Worm (Caenorhabditis elegans) whole organism, L2 larva: Measurements from ENCODE around the gene T05B11.4.
A peak's percentile ranks its signal among the peaks of the same experiment; 100 is the strongest.

ENCODE experiments used
- C34F6.9 ChIP-seq: fragments of 150-350 bp; optimal IDR thresholded peaks from 2 replicates; lab custom pipeline; 2014; ENCODE audit warnings: missing biosample characterization, missing genetic modification characterization
- F13H6.1 ChIP-seq: sonication (generic microtip); optimal IDR thresholded peaks from 2 replicates; lab custom pipeline; 2016; ENCODE audit warnings: missing genetic modification characterization, missing compliant biosample characterization
- R02D3.7 ChIP-seq: fragments of 150-350 bp; optimal IDR thresholded peaks from 2 replicates; lab custom pipeline; 2014; ENCODE audit warnings: missing biosample characterization, missing genetic modification characterization
- ZK546.5 ChIP-seq: sonication (generic microtip); optimal IDR thresholded peaks from 2 replicates; lab custom pipeline; 2017; ENCODE audit warnings: missing biosample characterization, missing genetic modification characterization
- aly-2 ChIP-seq: fragments of 150-350 bp; optimal IDR thresholded peaks from 2 replicates; lab custom pipeline; 2014; ENCODE audit warnings: missing biosample characterization, missing genetic modification characterization
- blmp-1 ChIP-seq: sonication (generic microtip); optimal IDR thresholded peaks from 2 replicates; lab custom pipeline; 2017; ENCODE audit warnings: missing genetic modification characterization, mild to moderate bottlenecking, missing compliant biosample characterization, antibody characterized with exemption, moderate library complexity; ENCODE audit not compliant: insufficient read depth
- crh-2 ChIP-seq: sonication (generic microtip); optimal IDR thresholded peaks from 2 replicates; lab custom pipeline; 2017; ENCODE audit warnings: missing biosample characterization, missing genetic modification characterization
- dmd-4 ChIP-seq: sonication (generic microtip); optimal IDR thresholded peaks from 2 replicates; lab custom pipeline; 2017; ENCODE audit warnings: missing biosample characterization, missing genetic modification characterization
- egl-27 ChIP-seq: sonication (generic microtip); optimal IDR thresholded peaks from 3 replicates; lab custom pipeline; 2017; ENCODE audit warnings: missing biosample characterization, missing genetic modification reagents, missing genetic modification characterization
- elt-3 ChIP-seq: sonication (generic microtip); optimal IDR thresholded peaks from 2 replicates; lab custom pipeline; 2017; ENCODE audit warnings: missing biosample characterization, missing genetic modification characterization
- fos-1 ChIP-seq: fragments of 150-350 bp; optimal IDR thresholded peaks from 2 replicates; lab custom pipeline; 2014; ENCODE audit warnings: missing biosample characterization, missing genetic modification characterization
- lin-11 ChIP-seq: fragments of 150-350 bp; sonication (generic microtip); optimal IDR thresholded peaks from 2 replicates; lab custom pipeline; 2014; ENCODE audit warnings: missing biosample characterization, missing genetic modification characterization, inconsistent platforms, mixed read lengths
- lin-39 ChIP-seq: fragments of 150-350 bp; optimal IDR thresholded peaks from 2 replicates; lab custom pipeline; 2014; ENCODE audit warnings: missing biosample characterization, missing genetic modification reagents, missing genetic modification characterization
- lsy-2 ChIP-seq, 2 experiments: fragments of 150-350 bp in 1 of 2; sonication (generic microtip) in 1 of 2; optimal IDR thresholded peaks; 2 replicates each; lab custom pipeline; 2014 to 2017; ENCODE audit warnings: missing biosample characterization in 2 of 2, missing genetic modification characterization in 2 of 2
- mbf-1 ChIP-seq: sonication (generic microtip); optimal IDR thresholded peaks from 2 replicates; lab custom pipeline; 2017; ENCODE audit warnings: missing biosample characterization, missing genetic modification characterization
- nhr-10 ChIP-seq: sonication (generic microtip); optimal IDR thresholded peaks from 2 replicates; lab custom pipeline; 2017; ENCODE audit warnings: missing biosample characterization, missing genetic modification characterization
- nhr-11 ChIP-seq: fragments of 150-350 bp; optimal IDR thresholded peaks from 2 replicates; lab custom pipeline; 2014; ENCODE audit warnings: missing biosample characterization, missing genetic modification characterization
- nhr-12 ChIP-seq: fragments of 150-350 bp; optimal IDR thresholded peaks from 2 replicates; lab custom pipeline; 2014; ENCODE audit warnings: missing biosample characterization, missing genetic modification characterization
- nhr-129 ChIP-seq: fragments of 150-350 bp; optimal IDR thresholded peaks from 2 replicates; lab custom pipeline; 2014; ENCODE audit warnings: missing biosample characterization, missing genetic modification characterization
- nhr-21 ChIP-seq: fragments of 150-350 bp; optimal IDR thresholded peaks from 2 replicates; lab custom pipeline; 2014; ENCODE audit warnings: missing biosample characterization, missing genetic modification characterization
- nhr-23 ChIP-seq: fragments of 150-350 bp; optimal IDR thresholded peaks from 2 replicates; lab custom pipeline; 2014; ENCODE audit warnings: missing biosample characterization, missing genetic modification reagents, missing genetic modification characterization
- nhr-237 ChIP-seq: fragments of 150-350 bp; optimal IDR thresholded peaks from 2 replicates; lab custom pipeline; 2014; ENCODE audit warnings: missing biosample characterization, missing genetic modification characterization
- nhr-25 ChIP-seq: fragments of 150-350 bp; sonication (generic microtip); optimal IDR thresholded peaks from 3 replicates; lab custom pipeline; 2014; ENCODE audit warnings: missing biosample characterization, missing genetic modification characterization
- nhr-77 ChIP-seq: fragments of 150-350 bp; optimal IDR thresholded peaks from 2 replicates; lab custom pipeline; 2014; ENCODE audit warnings: missing biosample characterization, missing genetic modification characterization
- peb-1 ChIP-seq: fragments of 150-350 bp; optimal IDR thresholded peaks from 2 replicates; lab custom pipeline; 2014; ENCODE audit warnings: missing biosample characterization, missing genetic modification characterization
- sem-4 ChIP-seq: fragments of 150-350 bp; optimal IDR thresholded peaks from 2 replicates; lab custom pipeline; 2014; ENCODE audit warnings: missing biosample characterization, missing genetic modification reagents, missing genetic modification characterization
- sma-3 ChIP-seq: sonication (generic microtip); optimal IDR thresholded peaks from 2 replicates; lab custom pipeline; 2016; ENCODE audit warnings: missing genetic modification reagents, missing genetic modification characterization, missing compliant biosample characterization
- sma-9 ChIP-seq, 2 experiments: fragments of 150-350 bp in 1 of 2; sonication (generic microtip) in 1 of 2; optimal IDR thresholded peaks; 2 replicates each; lab custom pipeline; 2014 to 2016; ENCODE audit warnings: missing genetic modification characterization in 2 of 2, mild to moderate bottlenecking in 1 of 2, missing biosample characterization in 1 of 2, missing compliant biosample characterization in 1 of 2, missing genetic modification reagents in 1 of 2, moderate library complexity in 1 of 2
- snpc-4 ChIP-seq: fragments of 150-350 bp; optimal IDR thresholded peaks from 2 replicates; lab custom pipeline; 2014; ENCODE audit warnings: missing biosample characterization, missing genetic modification characterization
- unc-39 ChIP-seq: fragments of 150-350 bp; optimal IDR thresholded peaks from 2 replicates; lab custom pipeline; 2014; ENCODE audit warnings: missing biosample characterization, missing genetic modification characterization
- unc-62 ChIP-seq: fragments of 150-350 bp; optimal IDR thresholded peaks from 2 replicates; lab custom pipeline; 2014; ENCODE audit warnings: missing biosample characterization, missing genetic modification reagents, missing genetic modification characterization
- zag-1 ChIP-seq: fragments of 150-350 bp; optimal IDR thresholded peaks from 2 replicates; lab custom pipeline; 2014; ENCODE audit warnings: missing biosample characterization, missing genetic modification characterization
- ztf-1 ChIP-seq: fragments of 200-800 bp; sonication (Bioruptor generic); conservative IDR thresholded peaks from 2 replicates; pipeline ENCODE4 v1.3.6; 2022; ENCODE audit warnings: missing genetic modification characterization, missing compliant biosample characterization
- ztf-11 ChIP-seq: sonication (generic microtip); optimal IDR thresholded peaks from 2 replicates; lab custom pipeline; 2017; ENCODE audit warnings: missing biosample characterization, missing genetic modification characterization
- ztf-4 ChIP-seq: fragments of 150-350 bp; optimal IDR thresholded peaks from 2 replicates; lab custom pipeline; 2014; ENCODE audit warnings: missing biosample characterization, missing genetic modification characterization

The T05B11.4 gene

DNA sequence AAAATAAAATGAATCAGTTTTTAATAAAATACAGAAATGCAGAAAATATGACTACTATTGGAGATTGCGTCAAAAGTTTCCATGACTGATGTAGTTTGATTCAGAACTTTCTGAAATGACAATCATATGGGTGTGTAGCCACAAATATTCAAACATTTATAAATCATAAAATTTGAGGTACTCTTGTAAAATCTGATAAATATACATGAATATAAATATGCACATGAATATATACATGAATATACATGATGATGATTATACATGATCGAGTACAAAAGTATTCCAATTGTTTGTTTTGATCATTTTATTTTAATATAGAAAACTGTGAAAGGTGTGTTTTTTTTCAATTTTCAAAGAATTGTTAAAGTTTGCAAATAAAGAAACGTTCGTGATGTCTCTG, at the start of gene T05B11.4:
T05B11.4 (minus strand) TSS at position 101 of the 400 bp plus-strand sequence.
- TF ChIP-seq sem-4 (tag; lab: Kevin White, UChicago): no peak
- TF ChIP-seq nhr-23 (tag; lab: Kevin White, UChicago): no peak
- TF ChIP-seq aly-2 (tag; lab: Kevin White, UChicago): no peak
- no peak for TF ChIP-seq egl-27 (tag; lab: Kevin White, UChicago)
- TF ChIP-seq peb-1 (tag; lab: Kevin White, UChicago): no peak
- no peak for TF ChIP-seq nhr-25 (tag; lab: Kevin White, UChicago)

DNA sequence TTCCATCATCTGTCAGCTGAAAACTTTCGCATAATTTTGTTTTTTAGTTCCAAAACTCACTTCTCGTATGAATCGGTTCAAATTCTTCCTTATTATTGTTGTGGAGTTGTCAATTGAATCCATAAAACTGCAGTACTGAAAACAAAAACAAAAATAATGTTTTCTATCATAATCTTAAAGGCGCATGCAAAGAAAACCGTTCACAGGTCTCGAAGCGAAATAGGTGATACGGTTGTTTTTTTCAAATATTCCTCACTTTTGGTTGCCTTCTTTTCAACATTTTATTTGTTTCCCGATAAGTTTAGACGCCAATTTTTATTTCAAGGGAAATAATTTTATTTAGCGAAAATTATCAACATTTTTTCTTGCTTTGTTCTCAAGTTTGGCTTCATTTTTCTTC, 49.1 kb upstream of the T05B11.4 start:
- TF ChIP-seq snpc-4 (tag; lab: Kevin White, UChicago) (no peak), nhr-11 (tag; lab: Kevin White, UChicago) (no peak), R02D3.7 (tag; lab: Kevin White, UChicago) (no peak), ZK546.5 (no peak), fos-1 (tag; lab: Kevin White, UChicago) (no peak), blmp-1 (tag; lab: Kevin White, UChicago) (no peak), nhr-237 (tag; lab: Kevin White, UChicago) (no peak), ztf-4 (tag; lab: Kevin White, UChicago) (no peak), F13H6.1 (tag; lab: Kevin White, UChicago) (no peak), sma-9 (GFP tag; optimal IDR thresholded peaks at IDR 0.05; lab: Kevin White, UChicago) (no peak), sma-9 (tag; optimal IDR thresholded peaks at IDR 0.05; lab: Kevin White, UChicago) (no peak), ztf-1 (no peak), nhr-12 (tag; lab: Kevin White, UChicago) (no peak), zag-1 (tag; lab: Kevin White, UChicago) (no peak)

DNA sequence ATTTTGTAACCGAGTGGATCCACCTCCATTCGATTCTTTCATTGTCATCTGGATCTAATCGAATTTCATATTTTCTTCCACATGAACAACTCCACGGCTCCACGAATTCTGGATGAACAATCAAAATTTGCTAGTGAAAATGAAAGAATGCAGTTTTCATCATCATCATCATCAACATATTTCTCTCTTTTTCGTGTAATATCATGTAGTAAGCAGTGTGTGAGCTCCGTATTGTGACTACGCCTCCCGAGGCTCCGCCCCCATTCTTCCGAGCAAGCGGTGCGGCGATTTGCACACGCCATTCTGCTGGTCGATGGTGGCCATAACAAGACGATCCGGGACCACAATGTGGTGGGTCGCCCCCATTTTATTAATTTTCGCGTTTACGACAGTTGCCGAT, 43.6 kb upstream of the T05B11.4 start, which contains the start of gene ZK742.7:
ZK742.7 (plus strand) TSS at position 301 of the 400 bp plus-strand sequence.
- no peak for TF ChIP-seq lsy-2 (tag; optimal IDR thresholded peaks at IDR 0.05; lab: Kevin White, UChicago)
- no peak for TF ChIP-seq nhr-21
- no peak for TF ChIP-seq aly-2 (tag; lab: Kevin White, UChicago)
- no peak for TF ChIP-seq dmd-4
- TF ChIP-seq peb-1 (tag; lab: Kevin White, UChicago): no peak
- no peak for TF ChIP-seq lin-11 (tag; lab: Kevin White, UChicago)
- no peak for TF ChIP-seq snpc-4 (tag; lab: Kevin White, UChicago)
- no peak for TF ChIP-seq mbf-1 (tag; lab: Kevin White, UChicago)

DNA sequence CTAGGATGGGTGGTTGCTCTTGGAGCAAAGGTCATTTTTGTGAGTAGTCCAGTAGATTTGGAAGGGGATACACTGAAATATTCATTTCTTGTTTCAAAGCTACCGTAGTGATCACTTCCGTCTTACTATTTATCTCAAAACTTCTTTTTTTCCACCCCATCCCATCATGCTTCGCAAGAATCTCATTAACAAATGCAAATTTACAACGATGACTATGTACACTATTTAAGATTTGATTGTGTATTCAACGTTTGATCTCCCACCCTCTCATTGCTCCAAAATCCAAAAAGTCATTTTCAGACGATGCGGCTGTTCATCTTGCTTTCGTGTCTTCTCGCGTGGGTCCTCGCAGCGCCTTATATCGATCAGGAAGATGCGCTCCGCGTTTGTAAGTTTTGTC, 38.6 kb upstream of the T05B11.4 start, which contains the start of gene flp-21:
flp-21 (plus strand) TSS at position 301 of the 400 bp plus-strand sequence.
- TF ChIP-seq dmd-4: no peak
- TF ChIP-seq ztf-1: no peak
- TF ChIP-seq C34F6.9 (tag; lab: Kevin White, UChicago): no peak
- no peak for TF ChIP-seq ztf-11
- TF ChIP-seq unc-39: no peak
- TF ChIP-seq aly-2 (tag; lab: Kevin White, UChicago): no peak
- no peak for TF ChIP-seq crh-2 (tag; lab: Kevin White, UChicago)
- no peak for TF ChIP-seq elt-3
- TF ChIP-seq nhr-10: no peak
- no peak for TF ChIP-seq unc-62
- no peak for TF ChIP-seq nhr-237 (tag; lab: Kevin White, UChicago)
- no peak for TF ChIP-seq egl-27 (tag; lab: Kevin White, UChicago)
- no peak for TF ChIP-seq lsy-2 (tag; optimal IDR thresholded peaks at IDR 0.05; lab: Kevin White, UChicago)
- TF ChIP-seq lin-39 (tag; lab: Kevin White, UChicago): no peak
- TF ChIP-seq nhr-129 (tag; lab: Kevin White, UChicago): no peak
- no peak for TF ChIP-seq nhr-25 (tag; lab: Kevin White, UChicago)
- no peak for TF ChIP-seq sma-3
- no peak for TF ChIP-seq nhr-23 (tag; lab: Kevin White, UChicago)
- TF ChIP-seq nhr-77 (tag; lab: Kevin White, UChicago): no peak

DNA sequence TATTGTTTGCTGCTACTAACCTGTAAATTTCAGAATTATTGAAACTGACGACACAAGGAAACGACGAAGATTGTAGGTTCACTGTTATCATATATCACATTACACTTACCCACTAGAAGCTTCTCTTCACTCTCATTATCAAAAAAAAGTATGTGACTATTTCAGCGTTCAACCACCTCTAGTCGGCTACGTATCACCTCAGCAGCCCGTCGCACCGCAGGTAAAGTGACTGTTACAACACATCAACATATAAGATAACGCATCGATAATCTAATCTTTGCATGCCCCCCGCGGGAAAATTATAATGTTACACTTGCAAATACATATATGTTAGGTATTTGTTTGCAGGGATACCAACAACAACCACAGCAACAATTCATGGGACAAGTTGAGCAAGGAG, 32.2 kb upstream of the T05B11.4 start:
- TF ChIP-seq fos-1 (tag; lab: Kevin White, UChicago): peak; percentile 82
- TF ChIP-seq sma-9 (GFP tag; optimal IDR thresholded peaks at IDR 0.05; lab: Kevin White, UChicago): peak; percentile 4
- TF ChIP-seq sma-9 (tag; optimal IDR thresholded peaks at IDR 0.05; lab: Kevin White, UChicago): no peak
- TF ChIP-seq elt-3: no peak
